Worm (Caenorhabditis elegans): ENCODE measurements around the gene W04E12.5.

The W04E12.5 gene

DNA sequence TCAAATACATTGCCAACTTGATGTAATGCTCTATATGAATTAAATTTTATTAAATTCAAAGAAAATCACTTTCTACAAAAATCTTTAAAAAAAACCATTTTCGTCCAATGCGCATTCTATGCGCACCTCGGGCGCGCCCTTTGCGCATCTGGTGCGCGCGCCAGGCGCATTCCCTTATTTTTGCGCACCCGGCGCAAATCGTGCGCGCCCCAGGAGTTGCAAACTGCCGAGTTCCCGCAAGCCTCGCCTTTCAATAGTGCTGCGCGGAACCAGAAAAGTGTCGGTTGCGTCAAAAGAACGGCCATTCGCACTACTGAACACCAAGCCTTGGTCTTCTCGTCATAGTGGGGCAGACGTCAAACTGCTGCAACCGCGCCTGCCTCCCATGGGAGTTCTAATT lies 12.2 kb upstream of the W04E12.5 start:
- TF ChIP-seq arid-1 (GFP tag; conservative IDR thresholded peaks at IDR 0.05), result no peak
- 0 out of 2 replicates have a peak, but pooled peaks have one; percentile 32 for TF ChIP-seq egl-43 (GFP tag; IDR thresholded peaks at IDR 0.05)
- 0 out of 2 replicates have a peak, but pooled peaks have one; percentile 7 for TF ChIP-seq F26F4.8 (GFP tag; conservative IDR thresholded peaks at IDR 0.05)
- TF ChIP-seq set-16 (GFP tag; IDR thresholded peaks at IDR 0.05), result peak; percentile 86
- no peak for TF ChIP-seq mxl-2 (GFP tag; conservative IDR thresholded peaks at IDR 0.05)
- TF ChIP-seq hlh-30 (tag; optimal IDR thresholded peaks at IDR 0.05; ENCODE audit: insufficient read depth), result no peak
- TF ChIP-seq ctbp-1 (GFP tag; IDR thresholded peaks at IDR 0.05), result no peak

ce11 chrV:19737458-19737857 lies 8.5 kb upstream of the W04E12.5 start, which contains the start of gene W04E12.7:
TSS of gene W04E12.7 (minus strand) at chrV:19737558.
- TF ChIP-seq dve-1 (tag; optimal IDR thresholded peaks at IDR 0.05; ENCODE audit: insufficient read depth) (no peak), hif-1 (tag; optimal IDR thresholded peaks at IDR 0.05) (no peak), aha-1 (tag) (peak; percentile 1)

DNA sequence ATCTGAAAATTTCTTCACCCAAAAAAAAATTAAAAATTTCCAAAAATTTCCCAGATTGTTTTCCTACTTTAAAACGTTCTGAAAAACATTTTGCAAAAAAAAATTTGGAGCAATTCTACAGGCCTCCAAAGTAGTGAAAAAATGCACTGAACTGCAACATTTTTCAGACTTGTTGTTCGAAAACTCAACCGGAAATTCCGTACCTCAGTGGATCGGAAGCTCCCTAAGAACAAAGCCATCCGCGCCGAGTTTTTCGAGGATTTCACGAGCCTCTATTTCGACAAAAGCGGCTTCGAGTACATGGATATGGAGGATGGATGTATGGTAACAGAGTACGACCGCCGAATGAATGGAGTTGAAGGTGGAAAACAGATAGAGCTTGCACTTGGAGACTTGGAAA lies 7.8 kb upstream of the W04E12.5 start, which contains the start of gene fbxa-131:
Gene fbxa-131 (plus strand): TSS at position 301 of the 400 bp plus-strand sequence.
- TF ChIP-seq mdl-1 (tag; optimal IDR thresholded peaks at IDR 0.05) (no peak), dpl-1 (GFP tag; optimal IDR thresholded peaks at IDR 0.05) (no peak), hlh-11 (tag; optimal IDR thresholded peaks at IDR 0.05) (no peak), mxl-3 (GFP tag; optimal IDR thresholded peaks at IDR 0.05) (no peak), tag-97 (GFP tag; IDR thresholded peaks at IDR 0.05) (no peak), nhr-6 (tag; optimal IDR thresholded peaks at IDR 0.05) (no peak), ces-1 (GFP tag; optimal IDR thresholded peaks at IDR 0.05) (no peak), ZK546.5 (tag; optimal IDR thresholded peaks at IDR 0.05) (no peak)

ce11 chrV:19741034-19741433 lies 4.9 kb upstream of the W04E12.5 start, which contains the start of gene W04E12.2:
TSS of gene W04E12.2 (minus strand) at chrV:19741134.
- TF ChIP-seq arid-1 (GFP tag; conservative IDR thresholded peaks at IDR 0.05) (no peak), egl-43 (GFP tag; IDR thresholded peaks at IDR 0.05) (no peak), ceh-44 (GFP tag; IDR thresholded peaks at IDR 0.05) (no peak), ceh-28 (tag; optimal IDR thresholded peaks at IDR 0.05) (no peak), dve-1 (tag; optimal IDR thresholded peaks at IDR 0.05; ENCODE audit: insufficient read depth) (no peak), nhr-28 (tag; optimal IDR thresholded peaks at IDR 0.05) (no peak), ZK337.2 (GFP tag; IDR thresholded peaks at IDR 0.05) (no peak), daf-8 (GFP tag; IDR thresholded peaks at IDR 0.05) (no peak), set-16 (GFP tag; IDR thresholded peaks at IDR 0.05) (no peak), ceh-62 (tag; optimal IDR thresholded peaks at IDR 0.05) (no peak), nhr-237 (tag; optimal IDR thresholded peaks at IDR 0.05) (no peak), F26F4.8 (GFP tag; conservative IDR thresholded peaks at IDR 0.05) (no peak), F44E2.7 (GFP tag; IDR thresholded peaks at IDR 0.05) (no peak), mes-2 (tag; optimal IDR thresholded peaks at IDR 0.05; ENCODE audit: poor library complexity, severe bottlenecking) (no peak), tra-1 (GFP tag; IDR thresholded peaks at IDR 0.05) (no peak)

DNA sequence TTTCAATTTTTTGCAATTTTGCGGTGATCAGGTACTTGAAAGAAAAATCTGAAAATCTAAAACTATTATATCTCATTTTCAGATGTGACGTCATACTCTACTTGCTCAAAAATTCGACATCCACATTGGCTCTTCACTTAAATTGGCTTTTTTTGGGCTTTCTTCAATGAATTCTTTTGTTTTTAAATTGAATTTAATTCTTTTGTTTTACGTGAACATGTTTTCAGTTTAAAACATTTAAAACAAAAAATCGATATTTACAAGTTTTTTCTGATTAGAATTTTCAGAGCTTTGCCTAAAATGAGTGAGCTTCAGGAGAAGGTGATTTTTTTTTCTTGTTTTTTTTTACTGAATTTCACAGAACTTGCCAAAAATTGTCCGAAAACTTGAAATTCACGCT lies 4.3 kb upstream of the W04E12.5 start, which contains the start of gene W04E12.3:
Gene W04E12.3 (plus strand): TSS at position 301 of the 400 bp plus-strand sequence.
- no peak for TF ChIP-seq F26F4.8 (GFP tag; conservative IDR thresholded peaks at IDR 0.05)
- no peak for TF ChIP-seq lin-29 (GFP tag; IDR thresholded peaks at IDR 0.05)
- TF ChIP-seq zag-1 (tag; optimal IDR thresholded peaks at IDR 0.05), result no peak
- TF ChIP-seq R02D3.7 (tag; optimal IDR thresholded peaks at IDR 0.05), result no peak
- no peak for TF ChIP-seq dpl-1 (GFP tag; optimal IDR thresholded peaks at IDR 0.05)
- no peak for TF ChIP-seq mdt-29 (GFP tag; IDR thresholded peaks at IDR 0.05)
- no peak for TF ChIP-seq spr-1 (tag; optimal IDR thresholded peaks at IDR 0.05)
- TF ChIP-seq lin-39 (tag; optimal IDR thresholded peaks at IDR 0.05), result no peak
- TF ChIP-seq lsy-2 (tag; optimal IDR thresholded peaks at IDR 0.05), result no peak
- TF ChIP-seq nhr-11 (tag; optimal IDR thresholded peaks at IDR 0.05), result no peak
